Fruit fly (Drosophila melanogaster): ENCODE measurements around the gene CG31195.

DNA sequence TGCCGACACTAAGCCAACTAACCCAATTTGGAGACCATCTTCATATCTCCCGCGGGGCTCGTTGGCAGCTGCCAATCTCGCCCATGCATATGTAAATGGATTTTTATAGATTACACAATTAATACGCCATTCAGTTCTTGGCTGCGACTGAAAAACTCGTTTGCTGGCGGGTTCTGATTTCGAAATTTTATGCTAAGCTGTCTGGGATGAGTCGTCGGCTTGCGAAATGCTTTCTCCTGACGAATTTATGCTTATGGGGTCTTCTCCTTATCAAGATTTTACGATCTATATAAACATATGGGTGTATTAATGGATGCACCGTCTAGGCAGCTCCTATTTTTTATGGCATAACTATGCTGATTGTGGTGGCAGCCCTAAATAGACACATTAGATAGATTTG, 23.2 kb downstream of the CG31195 start, which contains the start of gene CG17267:
- no peak for TF ChIP-seq CTCF (optimal IDR thresholded peaks at IDR 0.05)
- no peak for TF ChIP-seq CG8478 (optimal IDR thresholded peaks at IDR 0.05)
